Comparison of ENCODE assay signal across 1 fruit fly cellular context in genomic region chr3L:18867521-18867920, dm6.
A peak's percentile ranks its signal among the peaks of the same experiment; 100 is the strongest.
TF ChIP-seq lines count a peak whose summit lies in the region.

Gene Dysb, plus strand, starts transcription at chr3L:18867771.

TF ChIP-seq in whole organism, embryonic, 481 proteins besides CTCF, POLR2A, EP300 and RAD21 (continued from another document):
- TF ChIP-seq CG18599 (GFP tag; optimal IDR thresholded peaks at IDR 0.05; lab: Kevin White, UChicago) (peak; percentile 91), CG12744 (GFP tag; optimal IDR thresholded peaks at IDR 0.05; lab: Kevin White, UChicago) (peak; percentile 65), CG17361 (GFP tag; IDR thresholded peaks at IDR 0.05; lab: Robert Waterston, UW) (peak; percentile 89), sens-2 (GFP tag; IDR thresholded peaks at IDR 0.05; lab: Robert Waterston, UW) (no peak; the same call in 1 of the 2 replicates), CG8388 (GFP tag; optimal IDR thresholded peaks at IDR 0.05; lab: Kevin White, UChicago) (peak; percentile 88), CG18011 (GFP tag; optimal IDR thresholded peaks at IDR 0.05; lab: Kevin White, UChicago) (peak; percentile 64), CG17359 (tag; optimal IDR thresholded peaks at IDR 0.05; lab: Kevin White, UChicago) (peak; percentile 94), mam (GFP tag; optimal IDR thresholded peaks at IDR 0.05; lab: Kevin White, UChicago) (peak; percentile 75), CG7987 (GFP tag; optimal IDR thresholded peaks at IDR 0.05; lab: Kevin White, UChicago) (peak; percentile 70), CG11085 (GFP tag; IDR thresholded peaks at IDR 0.05; lab: Robert Waterston, UW) (no peak; the same call in none of the 2 replicates), CG4282 (GFP tag; optimal IDR thresholded peaks at IDR 0.05; lab: Kevin White, UChicago) (no peak), chm (GFP tag; IDR thresholded peaks at IDR 0.05; lab: Robert Waterston, UW) (peak; percentile 95), pb (GFP tag; optimal IDR thresholded peaks at IDR 0.05; lab: Kevin White, UChicago) (peak; percentile 4), Camta (GFP tag; optimal IDR thresholded peaks at IDR 0.05; lab: Kevin White, UChicago) (peak; percentile 66), Poxn (GFP tag; IDR thresholded peaks at IDR 0.05; lab: Robert Waterston, UW) (peak; percentile 48; the same call in 1 of the 2 replicates), D19B (GFP tag; optimal IDR thresholded peaks at IDR 0.05; lab: Kevin White, UChicago) (peak; percentile 77), CG3726 (GFP tag; IDR thresholded peaks at IDR 0.05; lab: Robert Waterston, UW) (no peak), CG4707 (GFP tag; optimal IDR thresholded peaks at IDR 0.05; lab: Kevin White, UChicago) (peak; percentile 76), Doc2 (GFP tag; IDR thresholded peaks at IDR 0.05; lab: Robert Waterston, UW) (no peak), Chrac-16 (GFP tag; optimal IDR thresholded peaks at IDR 0.05; lab: Kevin White, UChicago) (peak; percentile 85), az2 (GFP tag; optimal IDR thresholded peaks at IDR 0.05; lab: Kevin White, UChicago) (peak; percentile 88), CG13287 (GFP tag; IDR thresholded peaks at IDR 0.05; lab: Robert Waterston, UW; ENCODE audit: partially characterized antibody) (peak; percentile 63), caup (GFP tag; optimal IDR thresholded peaks at IDR 0.05; lab: Kevin White, UChicago; ENCODE audit: severe bottlenecking) (peak; percentile 88), ato (GFP tag; IDR thresholded peaks at IDR 0.05; lab: Robert Waterston, UW; ENCODE audit: partially characterized antibody) (no peak), pum (GFP tag; optimal IDR thresholded peaks at IDR 0.05; lab: Kevin White, UChicago) (peak; percentile 40), Sry-β (GFP tag; optimal IDR thresholded peaks at IDR 0.05; lab: Kevin White, UChicago) (peak; percentile 10), CG1647 (GFP tag; optimal IDR thresholded peaks at IDR 0.05; lab: Kevin White, UChicago) (no peak), CG30020 (tag; optimal IDR thresholded peaks at IDR 0.05; lab: Kevin White, UChicago) (peak; percentile 57), TFAM (GFP tag; optimal IDR thresholded peaks at IDR 0.05; lab: Kevin White, UChicago) (peak; percentile 8), h (optimal IDR thresholded peaks at IDR 0.05; lab: Kevin White, UChicago) (no peak), seq (GFP tag; IDR thresholded peaks at IDR 0.05; lab: Robert Waterston, UW) (peak; percentile 90), CoRest (tag; optimal IDR thresholded peaks at IDR 0.05; lab: Kevin White, UChicago) (peak; percentile 89), Meics (GFP tag; optimal IDR thresholded peaks at IDR 0.05; lab: Kevin White, UChicago) (peak; percentile 89), grn (GFP tag; optimal IDR thresholded peaks at IDR 0.05; lab: Kevin White, UChicago) (peak; percentile 4), CG31224 (GFP tag; IDR thresholded peaks at IDR 0.05; lab: Robert Waterston, UW) (peak; percentile 84), jumu (GFP tag; optimal IDR thresholded peaks at IDR 0.05; lab: Kevin White, UChicago) (peak; percentile 33), dm (GFP tag; optimal IDR thresholded peaks at IDR 0.05; lab: Kevin White, UChicago) (no peak), Sin3A (optimal IDR thresholded peaks at IDR 0.05; lab: Kevin White, UChicago) (no peak), Oli (tag; optimal IDR thresholded peaks at IDR 0.05; lab: Kevin White, UChicago) (peak; percentile 80), CG18476 (GFP tag; optimal IDR thresholded peaks at IDR 0.05; lab: Kevin White, UChicago) (peak; percentile 72)
